Worm (Caenorhabditis elegans): Measurements from ENCODE around the gene plc-1.

The plc-1 gene

DNA sequence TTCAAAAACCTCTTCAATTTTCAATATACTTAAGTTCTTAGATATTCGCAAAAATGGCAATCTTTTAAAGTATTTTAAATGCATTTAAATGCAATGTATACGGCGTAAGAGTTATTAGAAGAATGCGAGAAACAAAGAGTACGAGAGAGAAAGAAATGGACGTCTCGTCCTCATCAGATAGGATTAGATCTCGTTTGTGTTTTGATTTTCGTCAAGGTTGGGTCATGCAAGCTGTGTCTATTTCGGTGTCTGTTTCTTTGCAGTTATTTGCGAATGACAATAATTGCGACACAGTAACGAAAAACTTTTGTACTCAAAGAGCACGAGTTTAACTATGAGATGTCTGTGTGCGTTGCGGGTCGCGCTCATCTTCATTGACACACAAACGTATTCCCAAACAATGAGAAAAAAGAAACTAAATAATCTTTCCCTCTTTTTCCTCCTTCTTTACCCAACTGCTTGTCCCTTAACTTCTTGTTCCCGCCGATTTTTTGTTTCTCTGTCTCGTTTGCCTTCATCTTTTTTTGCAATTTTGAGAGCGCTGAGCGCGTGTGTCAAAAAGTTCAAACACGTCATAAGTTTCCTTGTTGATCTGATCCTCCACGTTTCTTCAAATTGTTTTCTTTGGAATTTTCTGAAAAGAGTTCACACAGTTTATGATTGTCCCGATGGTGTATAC is 71.3 kb downstream of the plc-1 start:
- TF ChIP-seq nhr-80 (tag; optimal IDR thresholded peaks at IDR 0.05) (no peak), somi-1 (GFP tag; optimal IDR thresholded peaks at IDR 0.05) (no peak), tbp1 (GFP tag; optimal IDR thresholded peaks at IDR 0.05) (no peak), ztf-26 (tag; optimal IDR thresholded peaks at IDR 0.05) (no peak)

DNA sequence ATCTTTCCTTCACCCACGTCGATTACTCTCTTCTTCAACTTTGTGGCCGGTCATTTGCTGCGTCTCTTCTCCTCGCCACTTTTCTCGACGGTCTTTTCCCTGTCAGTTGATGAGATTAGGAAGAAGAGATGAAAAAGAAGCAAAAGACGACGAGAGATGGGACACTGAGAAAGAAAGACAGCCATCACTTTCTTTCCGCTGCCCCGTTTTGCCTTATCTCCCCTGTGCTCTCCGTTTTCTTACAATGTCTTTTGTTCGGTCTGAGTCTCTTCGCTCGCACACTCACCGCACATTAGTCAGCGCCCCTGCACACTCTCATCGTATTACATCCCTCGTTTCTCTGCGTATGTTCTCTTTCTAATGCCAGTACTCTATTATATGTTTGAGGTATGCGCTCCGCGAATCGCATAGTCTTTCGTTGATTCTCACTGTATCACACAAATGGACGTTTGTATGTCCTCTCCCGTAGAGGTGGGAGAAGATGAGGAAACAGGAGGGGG is 72.3 kb downstream of the plc-1 start:
- TF ChIP-seq lin-26 (GFP tag; IDR thresholded peaks at IDR 0.05) (peak; percentile 61), madf-3 (GFP tag; IDR thresholded peaks at IDR 0.05) (0 out of 2 replicates have a peak, but pooled peaks have one; percentile 48), tbx-9 (tag; optimal IDR thresholded peaks at IDR 0.05; ENCODE audit: borderline replicate concordance) (no peak), nhr-90 (tag; optimal IDR thresholded peaks at IDR 0.05) (peak; percentile 61), lin-54 (GFP tag; optimal IDR thresholded peaks at IDR 0.05) (no peak), K12H6.12 (tag; optimal IDR thresholded peaks at IDR 0.05) (peak; percentile 91), repo-1 (tag; optimal IDR thresholded peaks at IDR 0.05) (peak; percentile 76), B0261.1 (tag; optimal IDR thresholded peaks at IDR 0.05) (peak; percentile 9), atf-7 (tag; optimal IDR thresholded peaks at IDR 0.05) (peak; percentile 91), attf-3 (GFP tag; conservative IDR thresholded peaks at IDR 0.05) (0 out of 2 replicates have a peak, but pooled peaks have one; percentile 22), ztf-18 (tag; optimal IDR thresholded peaks at IDR 0.05) (peak; percentile 40), dox-1 (GFP tag; IDR thresholded peaks at IDR 0.05) (peak; percentile 89; the same call in 1 of the 2 replicates), mxl-1 (tag; optimal IDR thresholded peaks at IDR 0.05) (no peak), rpc-1 (optimal IDR thresholded peaks at IDR 0.05) (no peak), rpc-1 (tag; optimal IDR thresholded peaks at IDR 0.05) (no peak), hmg-20 (GFP tag; IDR thresholded peaks at IDR 0.05) (peak; percentile 68; the same call in 1 of the 2 replicates), bed-2 (GFP tag; IDR thresholded peaks at IDR 0.05) (no peak), F49E8.2 (tag; optimal IDR thresholded peaks at IDR 0.05; ENCODE audit: insufficient read depth) (no peak), mel-28 (tag; optimal IDR thresholded peaks at IDR 0.05; ENCODE audit: borderline replicate concordance) (no peak), die-1 (tag; optimal IDR thresholded peaks at IDR 0.05) (peak; percentile 64), zim-3 (tag; optimal IDR thresholded peaks at IDR 0.05) (no peak), nfyb-1 (GFP tag; IDR thresholded peaks at IDR 0.05) (peak; percentile 85; the same call in 1 of the 2 replicates), egrh-3 (GFP tag; IDR thresholded peaks at IDR 0.05) (no peak; the same call in none of the 2 replicates), rcor-1 (GFP tag; IDR thresholded peaks at IDR 0.05) (peak; percentile 66; the same call in 1 of the 2 replicates), snpc-1.1 (tag; optimal IDR thresholded peaks at IDR 0.05; ENCODE audit: insufficient read depth) (no peak), unc-62 (GFP tag; optimal IDR thresholded peaks at IDR 0.05) (peak; percentile 58), K11D2.4 (GFP tag; IDR thresholded peaks at IDR 0.05) (peak; percentile 70; the same call in 1 of the 2 replicates), akir-1 (GFP tag; optimal IDR thresholded peaks at IDR 0.05) (no peak), madf-10 (tag; optimal IDR thresholded peaks at IDR 0.05) (peak; percentile 82), snpc-1.3 (tag; optimal IDR thresholded peaks at IDR 0.05; ENCODE audit: insufficient read depth) (peak; percentile 21), ets-4 (GFP tag; optimal IDR thresholded peaks at IDR 0.05) (peak; percentile 44), Y53G8AR.9 (GFP tag; conservative IDR thresholded peaks at IDR 0.05) (no peak), rec-8 (tag; optimal IDR thresholded peaks at IDR 0.05) (peak in 1 of 2 experiments; percentile 6), nhr-80 (tag; optimal IDR thresholded peaks at IDR 0.05) (peak; percentile 92), F10E7.11 (tag; optimal IDR thresholded peaks at IDR 0.05) (no peak), tlf-1 (GFP tag; optimal IDR thresholded peaks at IDR 0.05) (peak; percentile 64), lin-40 (tag; optimal IDR thresholded peaks at IDR 0.05) (peak; percentile 96), pha-4 (tag; optimal IDR thresholded peaks at IDR 0.05) (peak; percentile 58), egl-18 (GFP tag; IDR thresholded peaks at IDR 0.05) (no peak), gei-17 (GFP tag; optimal IDR thresholded peaks at IDR 0.05) (peak; percentile 80), ztf-25 (GFP tag; IDR thresholded peaks at IDR 0.05) (no peak), egl-44 (GFP tag; IDR thresholded peaks at IDR 0.05) (peak; percentile 91)
